Fruit fly (Drosophila melanogaster) whole organism, embryonic: ENCODE results near the gene CG5515.
A peak's percentile ranks its signal among the peaks of the same experiment; 100 is the strongest.

ENCODE experiments used
- Abd-B ChIP-seq: fragments of 200-800 bp; sonication (Bioruptor generic); optimal IDR thresholded peaks from 2 replicates; lab custom pipeline; 2018; ENCODE audit warnings: missing biosample characterization, mild to moderate bottlenecking, missing genetic modification characterization, moderate library complexity
- Antp ChIP-seq: fragments of 200-800 bp; sonication (Bioruptor generic); optimal IDR thresholded peaks from 3 replicates; lab custom pipeline; 2016; ENCODE audit warnings: missing biosample characterization, missing genetic modification characterization
- Asciz ChIP-seq: fragments of 200-800 bp; sonication (Bioruptor generic); optimal IDR thresholded peaks from 2 replicates; lab custom pipeline; 2017; ENCODE audit warnings: missing biosample characterization, mild to moderate bottlenecking, missing genetic modification characterization, missing genetic modification reagents
- Blimp-1 ChIP-seq: fragments of 200-800 bp; sonication (Bioruptor generic); optimal IDR thresholded peaks from 3 replicates; lab custom pipeline; 2018; ENCODE audit warnings: missing biosample characterization, missing genetic modification characterization, mild to moderate bottlenecking, moderate library complexity, missing genetic modification reagents
- CG10321 ChIP-seq: fragments of 200-800 bp; sonication (Bioruptor generic); IDR thresholded peaks from 2 replicates; pipeline ENCODE4 v1.3.6; 2022; ENCODE audit warnings: missing biosample characterization, missing genetic modification characterization
- CG10543 ChIP-seq: fragments of 200-800 bp; sonication (Bioruptor generic); optimal IDR thresholded peaks from 3 replicates; lab custom pipeline; 2017; ENCODE audit warnings: missing biosample characterization, mild to moderate bottlenecking, missing genetic modification characterization, moderate library complexity
- CG11456 ChIP-seq: fragments of 200-800 bp; sonication (Bioruptor generic); IDR thresholded peaks from 3 replicates; pipeline ENCODE4 v1.3.6; 2022; ENCODE audit warnings: missing biosample characterization, missing genetic modification characterization
- CG12236 ChIP-seq: fragments of 200-800 bp; sonication (Bioruptor generic); optimal IDR thresholded peaks from 2 replicates; lab custom pipeline; 2016; ENCODE audit warnings: missing biosample characterization, missing genetic modification characterization
- CG12299 ChIP-seq: fragments of 200-800 bp; sonication (Bioruptor generic); optimal IDR thresholded peaks from 2 replicates; lab custom pipeline; 2018; ENCODE audit warnings: missing biosample characterization, mild to moderate bottlenecking, missing genetic modification characterization
- CG1233 ChIP-seq: fragments of 200-800 bp; sonication (Bioruptor generic); optimal IDR thresholded peaks from 4 replicates; lab custom pipeline; 2018; ENCODE audit warnings: missing biosample characterization, mild to moderate bottlenecking, missing genetic modification characterization
- CG12659 ChIP-seq: fragments of 200-800 bp; sonication (Bioruptor generic); optimal IDR thresholded peaks from 3 replicates; lab custom pipeline; 2017; ENCODE audit warnings: mild to moderate bottlenecking, missing biosample characterization, missing genetic modification reagents, missing genetic modification characterization
- CG14710 ChIP-seq: fragments of 200-800 bp; sonication (Bioruptor generic); optimal IDR thresholded peaks from 3 replicates; lab custom pipeline; 2019; ENCODE audit warnings: missing biosample characterization, mild to moderate bottlenecking, missing genetic modification characterization, moderate library complexity
- CG17802 ChIP-seq: fragments of 200-800 bp; sonication (Bioruptor generic); optimal IDR thresholded peaks from 2 replicates; lab custom pipeline; 2018; ENCODE audit warnings: missing biosample characterization, mild to moderate bottlenecking, missing genetic modification characterization, moderate library complexity
- CG17912 ChIP-seq: fragments of 200-800 bp; sonication (Bioruptor generic); optimal IDR thresholded peaks from 2 replicates; lab custom pipeline; 2018; ENCODE audit warnings: missing biosample characterization, mild to moderate bottlenecking, missing genetic modification characterization
- CG18011 ChIP-seq: fragments of 200-800 bp; sonication (Bioruptor generic); optimal IDR thresholded peaks from 2 replicates; lab custom pipeline; 2017; ENCODE audit warnings: missing biosample characterization, missing genetic modification characterization, mild to moderate bottlenecking, moderate library complexity, missing genotype
- CG18619 ChIP-seq: fragments of 200-800 bp; sonication (Bioruptor generic); optimal IDR thresholded peaks from 3 replicates; lab custom pipeline; 2017; ENCODE audit warnings: missing biosample characterization, mild to moderate bottlenecking, missing genetic modification characterization
- CG2129 ChIP-seq: fragments of 200-800 bp; sonication (Bioruptor generic); IDR thresholded peaks from 2 replicates; pipeline ENCODE4 v1.3.6; 2022; ENCODE audit warnings: missing biosample characterization, missing genetic modification characterization; ENCODE audit not compliant: partially characterized antibody
- CG3281 ChIP-seq: fragments of 200-800 bp; sonication (Bioruptor generic); optimal IDR thresholded peaks from 3 replicates; lab custom pipeline; 2017; ENCODE audit warnings: missing biosample characterization, mild to moderate bottlenecking, missing genetic modification characterization
- CG4404 ChIP-seq: fragments of 200-800 bp; sonication (Bioruptor generic); IDR thresholded peaks from 2 replicates; pipeline ENCODE4 v1.3.6; 2022; ENCODE audit warnings: missing biosample characterization, missing genetic modification characterization
- CG6689 ChIP-seq: fragments of 200-800 bp; sonication (Bioruptor generic); IDR thresholded peaks from 2 replicates; pipeline ENCODE4 v1.3.6; 2022; ENCODE audit warnings: missing biosample characterization, missing genetic modification characterization
- CG9437 ChIP-seq: fragments of 200-800 bp; sonication (Bioruptor generic); optimal IDR thresholded peaks from 2 replicates; lab custom pipeline; 2018; ENCODE audit warnings: missing biosample characterization, mild to moderate bottlenecking, missing genetic modification characterization
- CHES-1-like ChIP-seq: fragments of 200-800 bp; sonication (Bioruptor generic); optimal IDR thresholded peaks from 2 replicates; lab custom pipeline; 2016; ENCODE audit warnings: missing biosample characterization, missing genetic modification characterization
- Dbx ChIP-seq: fragments of 200-800 bp; sonication (Bioruptor generic); IDR thresholded peaks from 3 replicates; pipeline ENCODE4 v1.3.6; 2022; ENCODE audit warnings: missing biosample characterization, missing genetic modification characterization
- Fer2 ChIP-seq: fragments of 200-800 bp; sonication (Bioruptor generic); optimal IDR thresholded peaks from 2 replicates; lab custom pipeline; 2018; ENCODE audit warnings: missing biosample characterization, mild to moderate bottlenecking, missing genetic modification characterization, moderate library complexity
- GATAe ChIP-seq: fragments of 200-800 bp; sonication (Bioruptor generic); conservative IDR thresholded peaks from 2 replicates; pipeline ENCODE4 v1.3.6; 2022; ENCODE audit warnings: missing biosample characterization, missing genetic modification characterization
- Gsc ChIP-seq: fragments of 200-800 bp; sonication (Bioruptor generic); IDR thresholded peaks from 2 replicates; pipeline ENCODE4 v1.3.6; 2022; ENCODE audit warnings: missing biosample characterization, missing genetic modification characterization
- HLH3B ChIP-seq: fragments of 200-800 bp; sonication (Bioruptor generic); IDR thresholded peaks from 2 replicates; pipeline ENCODE4 v1.3.6; 2022; ENCODE audit warnings: missing biosample characterization, missing genetic modification characterization
- MBD-R2 ChIP-seq: fragments of 200-800 bp; sonication (Bioruptor generic); IDR thresholded peaks from 2 replicates; pipeline ENCODE4 v1.3.6; 2022; ENCODE audit warnings: missing biosample characterization, missing genetic modification characterization
- Max ChIP-seq: fragments of 200-800 bp; sonication (Bioruptor generic); optimal IDR thresholded peaks from 2 replicates; lab custom pipeline; 2016; ENCODE audit warnings: missing biosample characterization, mild to moderate bottlenecking, missing genetic modification characterization
- Nf-YA ChIP-seq: fragments of 200-800 bp; sonication (Bioruptor generic); IDR thresholded peaks from 2 replicates; pipeline ENCODE4 v1.3.6; 2022; ENCODE audit warnings: missing biosample characterization, missing genetic modification characterization
- Opbp ChIP-seq: fragments of 200-800 bp; sonication (Bioruptor generic); IDR thresholded peaks from 3 replicates; pipeline ENCODE4 v1.3.6; 2022; ENCODE audit warnings: missing biosample characterization, missing genetic modification characterization; ENCODE audit not compliant: partially characterized antibody
- Scr ChIP-seq: fragments of 200-800 bp; sonication (Bioruptor generic); IDR thresholded peaks from 2 replicates; pipeline ENCODE4 v1.3.6; 2022; ENCODE audit warnings: missing biosample characterization, missing genetic modification characterization; ENCODE audit not compliant: partially characterized antibody
- Stat92E ChIP-seq, 3 experiments: fragments of >200 bp in 2 of 3; fragments of 200-800 bp in 1 of 3; sonication (Bioruptor generic) in 1 of 3; optimal IDR thresholded peaks; 2 replicates each; lab custom pipeline; 2017 to 2019; ENCODE audit warnings: missing biosample characterization in 3 of 3, missing genetic modification characterization in 3 of 3, mild to moderate bottlenecking in 1 of 3, moderate library complexity in 1 of 3
- cato ChIP-seq: fragments of 200-800 bp; sonication (Bioruptor generic); optimal IDR thresholded peaks from 2 replicates; lab custom pipeline; 2016; ENCODE audit warnings: missing biosample characterization, missing genetic modification characterization, borderline replicate concordance
- ci ChIP-seq: fragments of 200-800 bp; sonication (Bioruptor generic); IDR thresholded peaks from 3 replicates; pipeline ENCODE4 v1.3.6; 2022; ENCODE audit warnings: missing biosample characterization, missing genetic modification characterization
- exex ChIP-seq: fragments of 200-800 bp; sonication (Bioruptor generic); optimal IDR thresholded peaks from 4 replicates; lab custom pipeline; 2018; ENCODE audit warnings: missing biosample characterization, mild to moderate bottlenecking, missing genetic modification characterization, moderate library complexity
- fd3F ChIP-seq: fragments of 200-800 bp; sonication (Bioruptor generic); optimal IDR thresholded peaks from 2 replicates; lab custom pipeline; 2018; ENCODE audit warnings: missing biosample characterization, mild to moderate bottlenecking, missing genetic modification characterization, moderate library complexity
- fru ChIP-seq: fragments of >200 bp; optimal IDR thresholded peaks from 2 replicates; lab custom pipeline; 2017
- ftz-f1 ChIP-seq: fragments of 200-800 bp; sonication (Bioruptor generic); optimal IDR thresholded peaks from 2 replicates; lab custom pipeline; 2016; ENCODE audit warnings: missing biosample characterization, missing genetic modification characterization
- gsb ChIP-seq: fragments of 200-800 bp; sonication (Bioruptor generic); IDR thresholded peaks from 2 replicates; pipeline ENCODE4 v1.3.6; 2022; ENCODE audit warnings: missing biosample characterization, missing genetic modification characterization
- hb ChIP-seq: fragments of 200-800 bp; sonication (Bioruptor generic); IDR thresholded peaks from 3 replicates; pipeline ENCODE4 v1.3.6; 2022; ENCODE audit warnings: missing biosample characterization, missing genetic modification characterization; ENCODE audit not compliant: partially characterized antibody
- lbe ChIP-seq: fragments of 200-800 bp; sonication (Bioruptor generic); optimal IDR thresholded peaks from 2 replicates; lab custom pipeline; 2016; ENCODE audit warnings: missing biosample characterization, mild to moderate bottlenecking, missing genetic modification characterization
- psq ChIP-seq: fragments of 200-800 bp; sonication (Bioruptor generic); optimal IDR thresholded peaks from 2 replicates; lab custom pipeline; 2017; ENCODE audit warnings: missing biosample characterization, missing genetic modification characterization
- salm ChIP-seq: fragments of 200-800 bp; sonication (Bioruptor generic); optimal IDR thresholded peaks from 2 replicates; lab custom pipeline; 2018; ENCODE audit warnings: missing biosample characterization, mild to moderate bottlenecking, missing genetic modification characterization
- scrt ChIP-seq: fragments of 200-800 bp; sonication (Bioruptor generic); optimal IDR thresholded peaks from 2 replicates; lab custom pipeline; 2018; ENCODE audit warnings: missing biosample characterization, mild to moderate bottlenecking, missing genetic modification characterization, moderate library complexity
- sd ChIP-seq: fragments of 200-800 bp; sonication (Bioruptor generic); optimal IDR thresholded peaks from 3 replicates; lab custom pipeline; 2018; ENCODE audit warnings: missing biosample characterization, mild to moderate bottlenecking, missing genetic modification characterization, moderate library complexity
- sima ChIP-seq: fragments of 200-800 bp; sonication (Bioruptor generic); optimal IDR thresholded peaks from 2 replicates; lab custom pipeline; 2016; ENCODE audit warnings: missing biosample characterization, missing genetic modification characterization
- zen ChIP-seq: fragments of 200-800 bp; sonication (Bioruptor generic); optimal IDR thresholded peaks from 3 replicates; lab custom pipeline; 2018; ENCODE audit warnings: missing biosample characterization, mild to moderate bottlenecking, missing genetic modification characterization, moderate library complexity

The CG5515 gene

DNA sequence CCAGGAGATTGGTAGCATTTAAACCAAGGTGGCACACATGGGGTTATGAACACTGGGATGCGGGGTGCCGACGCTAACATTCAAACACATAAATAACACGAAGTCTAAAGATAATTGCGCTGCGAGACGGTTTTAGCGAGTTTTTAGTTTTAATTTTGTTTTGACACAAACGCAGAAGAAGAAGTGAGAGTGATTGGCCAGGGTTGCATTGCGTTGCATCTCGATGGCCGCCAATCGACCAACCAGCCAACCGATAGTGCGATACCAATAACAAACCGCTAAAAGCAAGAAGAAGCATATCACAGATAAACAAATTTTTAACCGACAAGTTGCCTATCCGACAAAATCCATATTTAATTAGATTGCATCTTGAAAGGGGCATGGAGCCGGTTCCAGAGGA, 38.0 kb upstream of the CG5515 start, which contains the start of the genes Spps and CG13609 (continued):
- TF ChIP-seq MBD-R2 (peak; percentile 95), CG3281 (GFP tag; lab: Kevin White, UChicago) (peak; percentile 3), Antp (no peak), Abd-B (GFP tag; lab: Kevin White, UChicago) (no peak), Gsc (GFP tag; lab: Robert Waterston, UW) (no peak), GATAe (GFP tag; lab: Robert Waterston, UW) (peak; percentile 12; the same call in 1 of the 2 replicates), CG12236 (GFP tag; lab: Kevin White, UChicago) (no peak), Scr (peak; percentile 91), CG12299 (tag; lab: Kevin White, UChicago) (no peak), CG11456 (GFP tag; lab: Robert Waterston, UW) (no peak), ftz-f1 (GFP tag; lab: Kevin White, UChicago) (peak; percentile 26), ci (GFP tag; lab: Robert Waterston, UW) (no peak), CG10321 (GFP tag; lab: Robert Waterston, UW) (no peak), sd (no peak), CG18619 (GFP tag; lab: Kevin White, UChicago) (no peak), scrt (GFP tag; lab: Kevin White, UChicago) (no peak), lbe (GFP tag; lab: Kevin White, UChicago) (no peak), Dbx (GFP tag; lab: Robert Waterston, UW) (0 out of 3 replicates have a peak, but pooled peaks have one; percentile 53), Max (no peak), cato (no peak), CG18011 (no peak), CG10543 (GFP tag; lab: Kevin White, UChicago) (no peak), sima (no peak)
- TF ChIP-seq, all 482 proteins: peak for 135

DNA sequence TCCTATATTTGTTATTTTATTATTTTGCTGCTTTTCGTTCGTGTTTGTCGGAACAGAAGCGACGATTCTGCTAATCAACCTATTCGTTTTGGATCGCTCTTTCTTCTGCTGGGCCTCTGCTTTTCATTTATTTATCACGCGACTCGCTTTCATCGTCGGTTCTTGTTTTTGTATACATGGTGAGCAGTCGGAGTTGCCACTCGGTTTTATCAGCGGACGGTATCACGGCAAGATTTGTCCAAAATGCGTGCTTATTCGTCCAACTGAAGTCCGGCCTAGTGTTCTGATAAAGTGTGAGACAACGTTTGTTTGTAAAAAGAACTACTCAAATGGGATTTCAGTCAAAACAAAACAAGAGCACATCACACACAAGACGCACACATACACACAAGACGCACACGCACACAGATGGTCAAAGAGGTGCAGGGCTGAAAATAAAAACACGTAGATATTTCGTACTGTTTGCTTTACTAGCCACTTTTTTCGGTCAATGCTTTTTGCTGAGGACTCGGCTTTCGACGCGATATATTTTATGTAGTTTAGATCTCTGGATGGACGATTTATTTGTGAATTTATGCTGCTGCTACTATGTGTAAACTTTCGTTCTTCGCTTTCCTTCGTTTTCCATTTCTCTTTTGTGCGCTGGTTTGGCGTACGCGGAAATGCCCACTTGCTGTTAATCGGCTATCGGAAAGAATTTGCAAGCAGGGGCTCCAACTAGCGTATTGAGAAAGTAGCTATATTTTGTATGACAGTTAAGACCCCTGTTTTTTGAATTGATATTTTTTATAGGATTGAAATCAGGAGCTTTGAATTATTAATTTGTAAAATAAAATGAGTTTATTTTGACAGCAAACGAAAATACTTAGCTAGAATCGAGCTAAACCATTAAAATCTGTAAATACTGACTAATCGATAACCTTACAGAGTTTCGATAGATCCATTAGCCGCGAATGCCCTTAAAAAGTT, 32.9 kb upstream of the CG5515 start, which contains the start of gene twin:
Gene twin (minus strand): TSS at position 632 of the 969 bp plus-strand sequence.
- TF ChIP-seq CG17912 (GFP tag; lab: Kevin White, UChicago) = no peak
- no peak; the same call in 2 of the 3 replicates for TF ChIP-seq Opbp (GFP tag; lab: Robert Waterston, UW)
- peak; percentile 14 for TF ChIP-seq CG17802 (tag; lab: Kevin White, UChicago)
- peak; percentile 43 for TF ChIP-seq fd3F
- peak; percentile 72 for TF ChIP-seq CHES-1-like (GFP tag; lab: Kevin White, UChicago)
- TF ChIP-seq gsb = peak; percentile 56; the same call in 1 of the 2 replicates
- no peak for TF ChIP-seq fru (lab: Kevin White, UChicago)
- TF ChIP-seq zen (tag; lab: Kevin White, UChicago) = peak; percentile 65
- TF ChIP-seq CG1233 (GFP tag; lab: Kevin White, UChicago) = peak; percentile 3
- no peak for TF ChIP-seq salm
- no peak for TF ChIP-seq Asciz (GFP tag; lab: Kevin White, UChicago)
- TF ChIP-seq CG4404 (GFP tag; lab: Robert Waterston, UW) = no peak
- peak; percentile 73 for TF ChIP-seq CG12659 (GFP tag; lab: Kevin White, UChicago)
- TF ChIP-seq exex = peak; percentile 29
- 0 out of 2 replicates have a peak, but pooled peaks have one; percentile 16 for TF ChIP-seq HLH3B (GFP tag; lab: Robert Waterston, UW)
- no peak for TF ChIP-seq Nf-YA (GFP tag; lab: Robert Waterston, UW)
- peak; percentile 47 for TF ChIP-seq Fer2 (tag; lab: Kevin White, UChicago)
- peak; percentile 99 for TF ChIP-seq psq (GFP tag; lab: Kevin White, UChicago)
- no peak for TF ChIP-seq hb (GFP tag; lab: Robert Waterston, UW)
- TF ChIP-seq Blimp-1 (GFP tag; lab: Kevin White, UChicago) = peak; percentile 58
- TF ChIP-seq Stat92E (GFP tag; optimal IDR thresholded peaks at IDR 0.05; lab: Kevin White, UChicago) = no peak
- TF ChIP-seq CG2129 (GFP tag; lab: Robert Waterston, UW) = peak; percentile 52
- peak; percentile 70 for TF ChIP-seq CG14710 (tag; lab: Kevin White, UChicago)
- peak; percentile 46 for TF ChIP-seq CG9437
- peak; percentile 53 for TF ChIP-seq CG6689 (GFP tag; lab: Robert Waterston, UW)
